Worm (Caenorhabditis elegans) whole organism, young adult: ENCODE results near the gene pbs-6.

ENCODE experiments used
- B0261.1 ChIP-seq: sonication (generic microtip); optimal IDR thresholded peaks from 2 replicates; lab custom pipeline; 2016; ENCODE audit warnings: mild to moderate bottlenecking, missing genetic modification characterization, moderate library complexity, missing compliant biosample characterization
- C06A6.2 ChIP-seq: fragments of 200-800 bp; sonication (Bioruptor generic); conservative IDR thresholded peaks from 2 replicates; pipeline ENCODE4 v1.3.6; 2022; ENCODE audit warnings: missing genetic modification characterization, missing compliant biosample characterization
- F23B12.7 ChIP-seq: sonication (generic microtip); optimal IDR thresholded peaks from 2 replicates; lab custom pipeline; 2017; ENCODE audit warnings: missing genetic modification characterization, mild to moderate bottlenecking, missing compliant biosample characterization, antibody characterized with exemption, moderate library complexity; ENCODE audit not compliant: insufficient read depth
- F52B5.7 ChIP-seq: sonication (generic microtip); optimal IDR thresholded peaks from 2 replicates; lab custom pipeline; 2016; ENCODE audit warnings: mild to moderate bottlenecking, missing genetic modification characterization, missing compliant biosample characterization
- F57A8.1 ChIP-seq: fragments of 200-800 bp; sonication (Bioruptor generic); optimal IDR thresholded peaks from 2 replicates; lab custom pipeline; 2018; ENCODE audit warnings: mild to moderate bottlenecking, missing genetic modification characterization, moderate library complexity, missing compliant biosample characterization
- T07F8.4 ChIP-seq: sonication (generic microtip); optimal IDR thresholded peaks from 2 replicates; lab custom pipeline; 2016; ENCODE audit warnings: mild to moderate bottlenecking, missing genetic modification characterization, moderate library complexity, missing compliant biosample characterization
- Y53F4B.3 ChIP-seq: fragments of 200-800 bp; sonication (Bioruptor generic); IDR thresholded peaks from 2 replicates; pipeline ENCODE4 v1.3.6; 2022; ENCODE audit warnings: missing genetic modification reagents, missing genetic modification characterization, missing compliant biosample characterization
- Y56A3A.18 ChIP-seq: fragments of 200-800 bp; sonication (Bioruptor generic); IDR thresholded peaks from 2 replicates; pipeline ENCODE4 v1.3.6; 2022; ENCODE audit warnings: missing genetic modification reagents, missing genetic modification characterization, missing compliant biosample characterization
- Y67H2A.10 ChIP-seq: fragments of 200-800 bp; sonication (Bioruptor generic); conservative IDR thresholded peaks from 2 replicates; pipeline ENCODE4 v1.3.6; 2022; ENCODE audit warnings: missing genetic modification reagents, missing genetic modification characterization, missing compliant biosample characterization
- Y79H2A.3 ChIP-seq: fragments of 200-800 bp; sonication (Bioruptor generic); conservative IDR thresholded peaks from 2 replicates; pipeline ENCODE4 v1.3.6; 2022; ENCODE audit warnings: missing genetic modification reagents, missing genetic modification characterization, missing compliant biosample characterization
- Y95B8A.8 ChIP-seq: fragments of 200-800 bp; sonication (Bioruptor generic); IDR thresholded peaks from 2 replicates; pipeline ENCODE4 v1.3.6; 2022; ENCODE audit warnings: missing genetic modification reagents, missing genetic modification characterization, missing compliant biosample characterization
- ZK185.1 ChIP-seq: sonication (generic microtip); optimal IDR thresholded peaks from 2 replicates; lab custom pipeline; 2016; ENCODE audit warnings: mild to moderate bottlenecking, missing genetic modification characterization, missing compliant biosample characterization; ENCODE audit not compliant: poor library complexity, severe bottlenecking
- aptf-2 ChIP-seq: fragments of 200-800 bp; sonication (Bioruptor generic); conservative IDR thresholded peaks from 2 replicates; pipeline ENCODE4 v1.3.6; 2022; ENCODE audit warnings: missing genetic modification reagents, missing genetic modification characterization, missing compliant biosample characterization
- atf-7 ChIP-seq: sonication (generic microtip); optimal IDR thresholded peaks from 2 replicates; lab custom pipeline; 2017; ENCODE audit warnings: mild to moderate bottlenecking, missing genetic modification characterization, missing compliant biosample characterization
- athp-1 ChIP-seq: sonication (generic microtip); optimal IDR thresholded peaks from 2 replicates; lab custom pipeline; 2017; ENCODE audit warnings: mild to moderate bottlenecking, missing genetic modification characterization, missing compliant biosample characterization
- attf-5 ChIP-seq: fragments of 200-800 bp; sonication (Bioruptor generic); optimal IDR thresholded peaks from 2 replicates; lab custom pipeline; 2018; ENCODE audit warnings: mild to moderate bottlenecking, missing genetic modification characterization, missing compliant biosample characterization
- bed-2 ChIP-seq: fragments of 200-800 bp; sonication (Bioruptor generic); IDR thresholded peaks from 2 replicates; pipeline ENCODE4 v1.3.6; 2022; ENCODE audit warnings: missing genetic modification reagents, missing genetic modification characterization, missing compliant biosample characterization
- cebp-1 ChIP-seq, 2 experiments: fragments of 200-800 bp in 1 of 2; sonication (Bioruptor generic) in 1 of 2; sonication (generic microtip) in 1 of 2; IDR thresholded peaks in 1 of 2; optimal IDR thresholded peaks in 1 of 2; 2 replicates each; pipeline versions ENCODE4 v1.3.6 to Lab custom; 2017 to 2022; ENCODE audit warnings: missing compliant biosample characterization in 2 of 2, missing genetic modification characterization in 2 of 2, mild to moderate bottlenecking in 1 of 2, missing genetic modification reagents in 1 of 2, moderate library complexity in 1 of 2
- cebp-2 ChIP-seq: fragments of 200-800 bp; sonication (Bioruptor generic); IDR thresholded peaks from 2 replicates; pipeline ENCODE4 v1.3.6; 2022; ENCODE audit warnings: missing genetic modification characterization, missing compliant biosample characterization
- ceh-91 ChIP-seq: fragments of 200-800 bp; sonication (Bioruptor generic); IDR thresholded peaks from 2 replicates; pipeline ENCODE4 v1.3.6; 2022; ENCODE audit warnings: missing genetic modification reagents, missing genetic modification characterization, missing compliant biosample characterization
- egl-44 ChIP-seq: fragments of 200-800 bp; sonication (Bioruptor generic); IDR thresholded peaks from 2 replicates; pipeline ENCODE4 v1.3.6; 2022; ENCODE audit warnings: missing genetic modification reagents, missing genetic modification characterization, missing compliant biosample characterization
- egrh-3 ChIP-seq: fragments of 200-800 bp; sonication (Bioruptor generic); IDR thresholded peaks from 2 replicates; pipeline ENCODE4 v1.3.6; 2022; ENCODE audit warnings: missing genetic modification reagents, missing genetic modification characterization, missing compliant biosample characterization
- ekl-4 ChIP-seq: fragments of 200-800 bp; sonication (Bioruptor generic); IDR thresholded peaks from 2 replicates; pipeline ENCODE4 v1.3.6; 2022; ENCODE audit warnings: missing genetic modification reagents, missing genetic modification characterization, missing compliant biosample characterization
- hlh-12 ChIP-seq: sonication (generic microtip); optimal IDR thresholded peaks from 2 replicates; lab custom pipeline; 2016; ENCODE audit warnings: missing genetic modification characterization, missing compliant biosample characterization
- hmg-1.2 ChIP-seq: fragments of 200-800 bp; sonication (Bioruptor generic); IDR thresholded peaks from 2 replicates; pipeline ENCODE4 v1.3.6; 2022; ENCODE audit warnings: missing genetic modification reagents, missing genetic modification characterization, missing compliant biosample characterization
- hsf-1 ChIP-seq: fragments of 200-800 bp; sonication (Bioruptor generic); IDR thresholded peaks from 2 replicates; pipeline ENCODE4 v1.3.6; 2022; ENCODE audit warnings: missing genetic modification reagents, missing genetic modification characterization, missing compliant biosample characterization
- lag-1 ChIP-seq: fragments of 200-800 bp; sonication (Bioruptor generic); IDR thresholded peaks from 2 replicates; pipeline ENCODE4 v1.3.6; 2022; ENCODE audit warnings: missing genetic modification reagents, missing genetic modification characterization, missing compliant biosample characterization
- let-607 ChIP-seq, 2 experiments: fragments of 200-800 bp in 1 of 2; sonication (Bioruptor generic) in 1 of 2; sonication (generic microtip) in 1 of 2; optimal IDR thresholded peaks; 2 replicates each; lab custom pipeline; 2016 to 2018; ENCODE audit warnings: mild to moderate bottlenecking in 2 of 2, missing compliant biosample characterization in 2 of 2, missing genetic modification characterization in 2 of 2, moderate library complexity in 2 of 2, missing genotype in 1 of 2
- lin-26 ChIP-seq: fragments of 200-800 bp; sonication (Bioruptor generic); IDR thresholded peaks from 2 replicates; pipeline ENCODE4 v1.3.6; 2022; ENCODE audit warnings: missing genetic modification reagents, missing genetic modification characterization, missing compliant biosample characterization
- lsl-1 ChIP-seq: fragments of 200-800 bp; sonication (Bioruptor generic); optimal IDR thresholded peaks from 2 replicates; lab custom pipeline; 2018; ENCODE audit warnings: mild to moderate bottlenecking, missing genetic modification characterization, moderate library complexity, missing compliant biosample characterization
- madf-10 ChIP-seq: sonication (generic microtip); optimal IDR thresholded peaks from 2 replicates; lab custom pipeline; 2016; ENCODE audit warnings: mild to moderate bottlenecking, missing genetic modification characterization, missing compliant biosample characterization
- madf-3 ChIP-seq: fragments of 200-800 bp; sonication (Bioruptor generic); IDR thresholded peaks from 2 replicates; pipeline ENCODE4 v1.3.6; 2022; ENCODE audit warnings: missing genetic modification reagents, missing genetic modification characterization, missing compliant biosample characterization
- nfya-1 ChIP-seq: sonication (generic microtip); optimal IDR thresholded peaks from 2 replicates; lab custom pipeline; 2017; ENCODE audit warnings: antibody characterized with exemption, missing compliant biosample characterization, missing genetic modification characterization, borderline replicate concordance; ENCODE audit not compliant: insufficient read depth
- nfya-2 ChIP-seq: fragments of 200-800 bp; sonication (Bioruptor generic); IDR thresholded peaks from 2 replicates; pipeline ENCODE4 v1.3.6; 2022; ENCODE audit warnings: missing genetic modification reagents, missing genetic modification characterization, missing compliant biosample characterization
- nhr-80 ChIP-seq: sonication (generic microtip); optimal IDR thresholded peaks from 2 replicates; lab custom pipeline; 2016; ENCODE audit warnings: missing genetic modification characterization, missing compliant biosample characterization
- pbrm-1 ChIP-seq: fragments of 200-800 bp; sonication (Bioruptor generic); IDR thresholded peaks from 2 replicates; pipeline ENCODE4 v1.3.6; 2022; ENCODE audit warnings: missing genetic modification reagents, missing genetic modification characterization, missing compliant biosample characterization
- pha-4 ChIP-seq: fragments of 150-350 bp; sonication (generic microtip); optimal IDR thresholded peaks from 2 replicates; lab custom pipeline; 2014; ENCODE audit warnings: missing biosample characterization, missing genetic modification reagents, missing genetic modification characterization
- rcor-1 ChIP-seq: fragments of 200-800 bp; sonication (Bioruptor generic); IDR thresholded peaks from 2 replicates; pipeline ENCODE4 v1.3.6; 2022; ENCODE audit warnings: missing genetic modification reagents, missing genetic modification characterization, missing compliant biosample characterization
- rpc-1 ChIP-seq, 2 experiments: fragments of 150-350 bp in 1 of 2; sonication (generic microtip) in 1 of 2; optimal IDR thresholded peaks; 2 replicates each; lab custom pipeline; 2014 to 2018; ENCODE audit warnings: missing biosample characterization in 1 of 2, missing genetic modification characterization in 1 of 2, missing genetic modification reagents in 1 of 2, missing genotype in 1 of 2
- sea-2 ChIP-seq: fragments of 200-800 bp; sonication (Bioruptor generic); IDR thresholded peaks from 2 replicates; pipeline ENCODE4 v1.3.6; 2022; ENCODE audit warnings: missing genetic modification characterization, missing compliant biosample characterization
- snpc-1.1 ChIP-seq: sonication (generic microtip); optimal IDR thresholded peaks from 2 replicates; lab custom pipeline; 2017; ENCODE audit warnings: missing genetic modification characterization, mild to moderate bottlenecking, missing compliant biosample characterization, antibody characterized with exemption, moderate library complexity, missing genotype, missing genetic modification reagents; ENCODE audit not compliant: insufficient read depth
- sptf-2 ChIP-seq: fragments of 200-800 bp; sonication (Bioruptor generic); optimal IDR thresholded peaks from 2 replicates; lab custom pipeline; 2018; ENCODE audit warnings: mild to moderate bottlenecking, missing genetic modification characterization, missing compliant biosample characterization
- tbx-9 ChIP-seq: sonication (generic microtip); optimal IDR thresholded peaks from 2 replicates; lab custom pipeline; 2016; ENCODE audit warnings: borderline replicate concordance, missing genetic modification characterization, inconsistent platforms, missing compliant biosample characterization
- unc-62 ChIP-seq: fragments of 150-350 bp; optimal IDR thresholded peaks from 2 replicates; lab custom pipeline; 2014; ENCODE audit warnings: missing biosample characterization, missing genetic modification reagents, missing genetic modification characterization
- ztf-22 ChIP-seq: fragments of 200-800 bp; sonication (Bioruptor generic); optimal IDR thresholded peaks from 2 replicates; lab custom pipeline; 2018; ENCODE audit warnings: mild to moderate bottlenecking, missing genetic modification characterization, moderate library complexity, missing compliant biosample characterization

pbs-6 gene

DNA sequence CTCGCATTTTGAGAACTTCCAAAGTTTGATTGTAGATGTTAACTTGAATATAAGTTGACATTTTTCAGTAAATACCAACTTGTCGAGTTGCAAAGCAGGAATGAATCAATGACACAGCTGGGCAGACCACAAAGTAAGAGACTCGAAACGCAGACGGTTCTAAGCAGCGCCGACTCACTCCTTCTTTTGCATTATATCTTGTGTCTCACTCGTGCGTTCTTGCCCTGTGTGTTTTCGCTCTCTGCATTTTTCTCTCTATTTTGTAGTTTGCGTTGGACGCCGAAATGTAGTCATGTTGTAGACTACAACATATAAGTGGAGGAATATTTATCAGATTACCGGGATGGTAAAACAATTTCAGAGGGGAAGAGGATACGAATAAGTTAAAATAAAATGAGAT is 1.1 kb downstream of the pbs-6 start, which contains the start of gene C02F5.12 (continued):
- 0 out of 2 replicates have a peak, but pooled peaks have one; percentile 69 for TF ChIP-seq nfya-2 (GFP tag; lab: Robert Waterston, UW)
- no peak for TF ChIP-seq snpc-1.1 (tag; lab: Kevin White, UChicago)
- TF ChIP-seq sea-2 (GFP tag; lab: Robert Waterston, UW): no peak
- no peak for TF ChIP-seq sptf-2
- no peak for TF ChIP-seq madf-10 (tag; lab: Kevin White, UChicago)
- no peak for TF ChIP-seq Y95B8A.8
- TF ChIP-seq egl-44 (GFP tag; lab: Robert Waterston, UW): no peak
- TF ChIP-seq hsf-1 (GFP tag; lab: Robert Waterston, UW): peak; percentile 40; the same call in 1 of the 2 replicates
- no peak for TF ChIP-seq egrh-3 (GFP tag; lab: Robert Waterston, UW)
- TF ChIP-seq hlh-12 (tag; lab: Kevin White, UChicago): no peak
- no peak for TF ChIP-seq let-607 (tag; optimal IDR thresholded peaks at IDR 0.05; lab: Kevin White, UChicago)
- TF ChIP-seq ztf-22 (GFP tag; lab: Kevin White, UChicago): no peak
- TF ChIP-seq rpc-1 (optimal IDR thresholded peaks at IDR 0.05; lab: Kevin White, UChicago): no peak
- TF ChIP-seq rpc-1 (tag; optimal IDR thresholded peaks at IDR 0.05; lab: Kevin White, UChicago): no peak
- no peak for TF ChIP-seq C06A6.2 (GFP tag; lab: Robert Waterston, UW)
- TF ChIP-seq attf-5: peak; percentile 16
- TF ChIP-seq Y79H2A.3 (GFP tag; lab: Robert Waterston, UW): no peak
- no peak for TF ChIP-seq T07F8.4 (tag; lab: Kevin White, UChicago)
- TF ChIP-seq cebp-2: no peak
- no peak for TF ChIP-seq bed-2 (GFP tag; lab: Robert Waterston, UW)
- TF ChIP-seq lag-1 (GFP tag; lab: Robert Waterston, UW): no peak
- TF ChIP-seq lin-26 (GFP tag; lab: Robert Waterston, UW): no peak
- TF ChIP-seq tbx-9: no peak
- no peak for TF ChIP-seq F52B5.7 (tag; lab: Kevin White, UChicago)
- no peak for TF ChIP-seq lsl-1 (GFP tag; lab: Kevin White, UChicago)
- peak; percentile 46 for TF ChIP-seq nhr-80 (tag; lab: Kevin White, UChicago)
- TF ChIP-seq ceh-91 (GFP tag; lab: Robert Waterston, UW): no peak
- TF ChIP-seq madf-3 (GFP tag; lab: Robert Waterston, UW): no peak
- TF ChIP-seq athp-1 (tag; lab: Kevin White, UChicago): no peak
- no peak for TF ChIP-seq rcor-1
- TF ChIP-seq pbrm-1: peak; percentile 26; the same call in 1 of the 2 replicates
- no peak for TF ChIP-seq nfya-1 (tag; lab: Kevin White, UChicago)
- TF ChIP-seq F57A8.1: no peak
- TF ChIP-seq ZK185.1 (tag; lab: Kevin White, UChicago): no peak
- peak; percentile 56 for TF ChIP-seq ekl-4 (GFP tag; lab: Robert Waterston, UW)
- no peak for TF ChIP-seq pha-4 (tag; lab: Kevin White, UChicago)
- TF ChIP-seq hmg-1.2 (GFP tag; lab: Robert Waterston, UW): peak; percentile 38
- no peak for TF ChIP-seq aptf-2 (GFP tag; lab: Robert Waterston, UW)

DNA sequence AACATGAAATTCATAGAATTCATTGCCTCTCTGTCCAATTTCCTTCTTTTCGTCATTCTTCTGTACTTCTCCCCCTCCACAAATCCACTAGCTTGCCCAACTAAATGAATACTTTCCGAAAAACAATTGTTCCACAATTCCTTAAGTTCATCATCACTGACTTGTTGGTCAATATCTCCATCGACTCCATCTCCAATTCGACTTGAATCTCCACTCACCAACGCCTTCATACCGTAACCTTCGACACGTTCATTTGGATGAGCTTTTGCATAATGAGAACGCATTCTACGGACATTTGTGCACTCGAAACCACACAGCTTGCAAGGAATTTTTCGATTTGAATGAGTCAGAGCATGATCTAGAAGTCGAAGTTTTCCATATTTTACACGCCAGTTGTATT is 2.9 kb downstream of the pbs-6 start:
- TF ChIP-seq Y67H2A.10 (GFP tag; lab: Robert Waterston, UW): no peak
- TF ChIP-seq let-607 (tag; optimal IDR thresholded peaks at IDR 0.05; lab: Kevin White, UChicago): no peak
- TF ChIP-seq Y53F4B.3: no peak
- no peak for TF ChIP-seq atf-7 (tag; lab: Kevin White, UChicago)
- TF ChIP-seq B0261.1 (tag; lab: Kevin White, UChicago): no peak
- TF ChIP-seq F23B12.7 (tag; lab: Kevin White, UChicago): no peak
- TF ChIP-seq snpc-1.1 (tag; lab: Kevin White, UChicago): no peak
- TF ChIP-seq cebp-1 (GFP tag; IDR thresholded peaks at IDR 0.05; lab: Robert Waterston, UW): no peak
- no peak for TF ChIP-seq cebp-1 (tag; optimal IDR thresholded peaks at IDR 0.05; lab: Kevin White, UChicago)
- TF ChIP-seq Y56A3A.18 (GFP tag; lab: Robert Waterston, UW): no peak
- TF ChIP-seq unc-62: no peak
- TF ChIP-seq madf-3 (GFP tag; lab: Robert Waterston, UW): no peak
- TF ChIP-seq egrh-3 (GFP tag; lab: Robert Waterston, UW): no peak
